Fruit fly (Drosophila melanogaster): ENCODE data around the gene mRpL2.

DNA sequence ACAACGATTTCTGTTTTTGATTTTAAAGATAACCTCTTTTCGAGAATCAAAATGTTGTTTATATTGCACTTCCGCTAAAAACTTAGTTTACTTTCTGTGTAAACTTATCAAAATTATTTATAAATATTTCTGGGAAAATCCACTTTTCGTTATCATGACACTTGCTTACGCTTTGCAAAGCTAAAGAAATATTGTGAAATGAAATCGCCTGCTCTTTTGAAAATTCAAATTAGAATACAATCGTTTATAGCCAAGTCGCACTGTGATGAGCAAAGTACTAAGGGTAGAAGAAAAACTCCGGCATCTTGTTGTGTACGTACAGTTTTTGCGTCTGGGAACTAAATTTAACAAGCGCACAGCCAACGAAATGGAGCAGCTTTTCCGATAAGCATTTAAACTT is 3.8 kb downstream of the mRpL2 start:
- TF ChIP-seq da (GFP tag; optimal IDR thresholded peaks at IDR 0.05) (no peak), H2.0 (GFP tag; IDR thresholded peaks at IDR 0.05) (no peak), Dref (GFP tag; IDR thresholded peaks at IDR 0.05) (no peak), CG7987 (GFP tag; optimal IDR thresholded peaks at IDR 0.05) (no peak), tll (GFP tag; optimal IDR thresholded peaks at IDR 0.05) (no peak), kah (GFP tag; optimal IDR thresholded peaks at IDR 0.05) (no peak), Dip3 (GFP tag; optimal IDR thresholded peaks at IDR 0.05) (no peak), CG13123 (GFP tag; optimal IDR thresholded peaks at IDR 0.05) (no peak), CG32532 (GFP tag; IDR thresholded peaks at IDR 0.05) (no peak), CG15514 (GFP tag; optimal IDR thresholded peaks at IDR 0.05) (no peak), CG4854 (GFP tag; optimal IDR thresholded peaks at IDR 0.05) (no peak), croc (GFP tag; conservative IDR thresholded peaks at IDR 0.05) (no peak), usp (GFP tag; optimal IDR thresholded peaks at IDR 0.05) (no peak), CG11504 (tag; optimal IDR thresholded peaks at IDR 0.05) (peak; percentile 46)

Data from whole organism, embryonic.